Worm (Caenorhabditis elegans): ENCODE results near the gene F28H7.8.
A peak's percentile ranks its signal among the peaks of the same experiment; 100 is the strongest.

Gene F28H7.8

DNA sequence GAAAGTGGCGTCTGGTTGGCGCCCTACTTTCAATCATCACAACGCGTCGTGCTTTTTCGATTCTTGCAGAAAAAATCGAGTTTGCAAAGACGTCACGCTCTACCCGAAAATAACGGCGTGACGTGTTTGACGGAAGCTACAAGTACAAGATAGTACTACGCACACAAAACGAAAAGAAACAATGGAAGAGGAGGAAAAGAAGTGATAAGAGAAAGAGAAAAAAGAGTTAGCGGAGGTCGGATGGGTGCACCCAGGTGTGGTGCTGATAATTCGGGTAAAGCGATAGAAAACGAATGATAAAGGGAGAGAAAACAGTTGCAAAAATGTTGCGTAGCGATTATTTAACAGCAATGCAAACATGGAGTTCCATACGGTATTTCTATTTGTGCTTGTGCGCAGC, 32.1 kb upstream of the F28H7.8 start (continued):
- TF ChIP-seq ceh-44 (GFP tag; IDR thresholded peaks at IDR 0.05) (no peak), daf-8 (GFP tag; IDR thresholded peaks at IDR 0.05) (no peak), ceh-32 (tag; optimal IDR thresholded peaks at IDR 0.05; ENCODE audit: poor library complexity) (no peak), ZK546.5 (tag; optimal IDR thresholded peaks at IDR 0.05) (no peak), mes-2 (tag; optimal IDR thresholded peaks at IDR 0.05; ENCODE audit: poor library complexity, severe bottlenecking) (no peak), R02D3.7 (tag; optimal IDR thresholded peaks at IDR 0.05) (no peak), tag-97 (GFP tag; IDR thresholded peaks at IDR 0.05) (no peak), ceh-20 (GFP tag; IDR thresholded peaks at IDR 0.05) (no peak)

DNA sequence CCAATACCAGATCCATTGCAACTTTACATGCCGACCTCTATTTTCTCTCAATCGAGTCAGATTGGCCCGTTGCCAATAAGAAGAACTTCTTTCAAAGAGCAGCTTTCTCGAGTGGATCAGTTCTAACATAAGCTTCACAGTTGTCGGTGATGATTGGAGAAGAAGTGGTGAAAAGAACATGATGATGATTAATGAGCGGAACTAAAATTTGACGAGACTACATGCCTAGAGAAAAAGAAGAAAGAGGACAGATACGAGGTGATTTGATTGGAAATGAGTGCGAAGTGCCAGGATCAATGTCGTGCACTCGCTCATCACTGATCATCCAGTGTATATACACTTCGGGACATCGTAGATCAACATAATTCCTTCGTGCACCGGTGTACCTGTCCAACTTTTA, 31.1 kb upstream of the F28H7.8 start:
- TF ChIP-seq dmd-6 (GFP tag; IDR thresholded peaks at IDR 0.05): no peak
- 0 out of 2 replicates have a peak, but pooled peaks have one; percentile 29 for TF ChIP-seq ZK337.2 (GFP tag; IDR thresholded peaks at IDR 0.05)
- TF ChIP-seq mes-2 (tag; optimal IDR thresholded peaks at IDR 0.05; ENCODE audit: poor library complexity, severe bottlenecking): peak; percentile 18
- TF ChIP-seq saeg-2 (GFP tag; IDR thresholded peaks at IDR 0.05): no peak
- peak; percentile 79 for TF ChIP-seq nhr-28 (tag; optimal IDR thresholded peaks at IDR 0.05)
- no peak for TF ChIP-seq Y48G9A.11 (GFP tag; IDR thresholded peaks at IDR 0.05)
- peak; percentile 67 for TF ChIP-seq hlh-11 (tag; optimal IDR thresholded peaks at IDR 0.05)
- peak; percentile 93 for TF ChIP-seq nhr-11 (tag; optimal IDR thresholded peaks at IDR 0.05)
- no peak for TF ChIP-seq lin-13 (GFP tag; optimal IDR thresholded peaks at IDR 0.05)
- TF ChIP-seq unc-62 (GFP tag; optimal IDR thresholded peaks at IDR 0.05 in 1 of 2): peak in 1 of 2 experiments; percentile 99
- TF ChIP-seq unc-62 (tag; optimal IDR thresholded peaks at IDR 0.05): no peak
- peak; percentile 6 for TF ChIP-seq hlh-30 (tag; optimal IDR thresholded peaks at IDR 0.05; ENCODE audit: insufficient read depth)
- TF ChIP-seq daf-16 (GFP tag; optimal IDR thresholded peaks at IDR 0.05): peak in 1 of 2 experiments; percentile 89
- no peak for TF ChIP-seq daf-16 (tag; optimal IDR thresholded peaks at IDR 0.05)
- no peak for TF ChIP-seq lir-3 (tag; optimal IDR thresholded peaks at IDR 0.05)
- peak; percentile 87 for TF ChIP-seq ceh-20 (GFP tag; IDR thresholded peaks at IDR 0.05)

DNA sequence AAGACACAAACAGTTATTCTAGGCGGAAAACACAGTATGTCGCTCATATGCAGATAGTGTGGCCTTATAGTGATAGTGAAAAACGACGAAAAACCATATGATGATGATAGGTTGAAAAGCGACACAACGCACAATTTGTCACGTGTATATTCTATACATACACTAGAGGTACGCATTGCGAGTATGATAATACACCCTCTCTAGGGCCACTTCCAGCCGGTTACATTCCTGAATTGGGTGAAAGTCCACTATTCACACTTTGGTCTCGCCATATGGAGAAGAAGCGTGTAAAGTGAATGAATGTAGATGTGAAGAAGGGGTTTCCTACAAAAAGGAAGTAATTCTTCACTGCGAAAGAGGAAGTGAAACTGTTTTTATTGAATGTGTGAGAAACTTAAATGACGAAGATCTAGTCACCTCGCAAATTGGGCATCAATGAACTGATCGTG, 29.3 kb upstream of the F28H7.8 start:
- TF ChIP-seq ceh-44 (GFP tag; IDR thresholded peaks at IDR 0.05) (no peak), F10B5.3 (tag; optimal IDR thresholded peaks at IDR 0.05) (no peak), mxl-3 (GFP tag; optimal IDR thresholded peaks at IDR 0.05) (peak; percentile 75), hlh-11 (tag; optimal IDR thresholded peaks at IDR 0.05) (peak; percentile 85), unc-39 (tag; optimal IDR thresholded peaks at IDR 0.05) (no peak), dpl-1 (GFP tag; optimal IDR thresholded peaks at IDR 0.05) (no peak), gei-8 (GFP tag; optimal IDR thresholded peaks at IDR 0.05) (peak; percentile 23), php-3 (GFP tag; IDR thresholded peaks at IDR 0.05) (0 out of 2 replicates have a peak, but pooled peaks have one; percentile 6), nhr-42 (GFP tag; IDR thresholded peaks at IDR 0.05) (no peak), pqm-1 (tag; optimal IDR thresholded peaks at IDR 0.05) (peak; percentile 84), skn-1 (tag; optimal IDR thresholded peaks at IDR 0.05) (no peak), madf-9 (GFP tag; conservative IDR thresholded peaks at IDR 0.05) (no peak), dmd-8 (GFP tag; IDR thresholded peaks at IDR 0.05) (no peak), daf-8 (GFP tag; IDR thresholded peaks at IDR 0.05) (no peak), madf-5 (GFP tag; IDR thresholded peaks at IDR 0.05) (no peak), ceh-32 (tag; optimal IDR thresholded peaks at IDR 0.05; ENCODE audit: poor library complexity) (no peak), pha-4 (GFP tag; IDR thresholded peaks at IDR 0.05) (0 out of 2 replicates have a peak, but pooled peaks have one; percentile 11), pha-4 (tag; optimal IDR thresholded peaks at IDR 0.05) (no peak), sdz-12 (GFP tag; optimal IDR thresholded peaks at IDR 0.05) (no peak), ceh-28 (tag; optimal IDR thresholded peaks at IDR 0.05) (no peak), mdl-1 (tag; optimal IDR thresholded peaks at IDR 0.05) (peak; percentile 59 to 75), nhr-48 (tag; optimal IDR thresholded peaks at IDR 0.05) (peak; percentile 91), T20F7.1 (GFP tag; optimal IDR thresholded peaks at IDR 0.05) (peak; percentile 2), duxl-1 (tag; optimal IDR thresholded peaks at IDR 0.05; ENCODE audit: poor library complexity) (no peak), vab-7 (GFP tag; IDR thresholded peaks at IDR 0.05) (no peak), hmg-1.1 (GFP tag; IDR thresholded peaks at IDR 0.05) (0 out of 2 replicates have a peak, but pooled peaks have one; percentile 21), tag-97 (GFP tag; IDR thresholded peaks at IDR 0.05) (no peak), cey-2 (tag; optimal IDR thresholded peaks at IDR 0.05; ENCODE audit: borderline replicate concordance, insufficient read depth) (peak; percentile 46), rbr-2 (tag; optimal IDR thresholded peaks at IDR 0.05) (no peak), dmd-9 (GFP tag; IDR thresholded peaks at IDR 0.05) (no peak), spr-3 (GFP tag; optimal IDR thresholded peaks at IDR 0.05) (no peak)
